Worm (Caenorhabditis elegans): ENCODE results near the gene srz-11.
"Not testable (repeated sequence)": the region's sequence is repeated elsewhere in the genome, so short reads cannot be mapped to it uniquely, and the experiment has no call there.

Gene srz-11

DNA sequence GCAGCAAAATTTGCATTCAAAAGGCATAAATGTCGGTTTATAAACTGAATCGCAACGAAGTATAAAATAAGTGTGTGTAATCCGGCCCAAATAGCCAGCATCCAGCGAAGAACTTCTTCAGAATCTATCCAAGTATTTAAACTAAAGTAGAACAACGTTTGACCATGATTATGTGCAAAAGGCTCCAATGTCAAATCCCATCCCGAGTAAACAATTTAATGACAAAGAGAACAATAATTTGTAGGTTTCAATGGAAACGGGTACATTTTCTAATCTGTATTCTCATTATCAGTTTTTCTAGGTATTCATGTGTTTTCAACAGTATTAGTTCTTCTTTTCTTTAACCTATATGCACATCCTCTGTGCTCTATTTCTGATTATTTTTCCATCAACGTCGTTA, 44.8 kb downstream of the srz-11 start, which contains the start of gene C41G6.12:
TSS of gene C41G6.12 (minus strand) at position 101 of the 400 bp plus-strand sequence.
- TF ChIP-seq ceh-79 (tag; optimal IDR thresholded peaks at IDR 0.05); nfya-2 (GFP tag; IDR thresholded peaks at IDR 0.05); ztf-26 (tag; optimal IDR thresholded peaks at IDR 0.05): not testable (repeated sequence)

DNA sequence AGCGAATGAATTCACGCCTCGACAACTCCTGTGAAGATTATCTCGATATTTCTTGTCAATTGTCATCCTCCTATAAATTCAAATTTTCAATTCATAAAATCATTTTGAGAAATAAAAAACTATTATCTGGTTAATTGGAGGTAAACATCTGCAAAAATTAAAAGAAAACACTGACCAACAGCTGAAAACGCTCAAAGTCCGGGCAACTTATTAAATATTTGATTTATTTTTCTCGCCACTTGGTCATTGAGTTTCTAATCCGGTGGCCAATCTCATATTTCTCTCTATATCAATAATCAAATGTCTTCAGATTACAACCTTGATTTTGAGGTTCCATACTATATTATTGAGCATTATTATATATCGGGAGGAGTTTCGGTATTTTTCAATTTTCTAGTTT, 49.0 kb downstream of the srz-11 start, which contains the start of gene sri-24:
TSS of gene sri-24 (plus strand) at position 301 of the 400 bp plus-strand sequence.
- TF ChIP-seq pha-4 (tag; optimal IDR thresholded peaks at IDR 0.05); lsy-27 (tag; optimal IDR thresholded peaks at IDR 0.05; ENCODE audit: borderline replicate concordance, insufficient read depth); B0035.1 (tag; optimal IDR thresholded peaks at IDR 0.05): not testable (repeated sequence)
